Worm (Caenorhabditis elegans): ENCODE results near the gene K02E2.6.

DNA sequence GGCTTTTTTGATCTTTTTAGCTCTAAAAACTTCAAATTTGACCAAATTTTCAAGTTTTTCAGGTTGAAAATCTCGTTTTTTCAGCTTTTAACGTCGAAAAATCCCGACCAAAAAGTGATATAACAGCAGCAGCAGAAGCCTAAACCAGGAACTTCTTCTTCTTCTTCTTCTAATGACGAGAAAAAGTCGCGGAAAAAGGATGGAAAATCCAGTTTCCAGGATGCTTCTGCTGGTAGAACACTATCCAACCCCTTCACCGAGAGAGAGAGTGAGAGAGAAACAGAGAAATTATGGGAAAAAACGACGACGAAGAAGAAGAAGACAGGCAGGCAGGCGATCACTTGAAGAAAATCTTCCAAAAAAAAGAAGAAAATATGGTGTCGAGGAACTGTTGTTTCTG lies 26.5 kb downstream of the K02E2.6 start:
- TF ChIP-seq ama-1 (optimal IDR thresholded peaks at IDR 0.05) (no peak), sptf-1 (tag; optimal IDR thresholded peaks at IDR 0.05) (no peak), pqm-1 (tag; optimal IDR thresholded peaks at IDR 0.05) (no peak), nhr-90 (tag; optimal IDR thresholded peaks at IDR 0.05; ENCODE audit: poor library complexity) (no peak), unc-130 (tag; optimal IDR thresholded peaks at IDR 0.05) (no peak), egl-13 (tag; optimal IDR thresholded peaks at IDR 0.05) (no peak), nhr-12 (tag; optimal IDR thresholded peaks at IDR 0.05) (no peak), lin-35 (GFP tag; optimal IDR thresholded peaks at IDR 0.05) (no peak), hlh-17 (GFP tag; optimal IDR thresholded peaks at IDR 0.05; ENCODE audit: borderline replicate concordance) (no peak), aha-1 (tag; optimal IDR thresholded peaks at IDR 0.05) (no peak), grh-1 (GFP tag; IDR thresholded peaks at IDR 0.05) (no peak), zag-1 (tag; optimal IDR thresholded peaks at IDR 0.05) (no peak)

Measured in whole organism, L1 larva.